Worm (Caenorhabditis elegans): ENCODE measurements around the gene F26D11.12.

DNA sequence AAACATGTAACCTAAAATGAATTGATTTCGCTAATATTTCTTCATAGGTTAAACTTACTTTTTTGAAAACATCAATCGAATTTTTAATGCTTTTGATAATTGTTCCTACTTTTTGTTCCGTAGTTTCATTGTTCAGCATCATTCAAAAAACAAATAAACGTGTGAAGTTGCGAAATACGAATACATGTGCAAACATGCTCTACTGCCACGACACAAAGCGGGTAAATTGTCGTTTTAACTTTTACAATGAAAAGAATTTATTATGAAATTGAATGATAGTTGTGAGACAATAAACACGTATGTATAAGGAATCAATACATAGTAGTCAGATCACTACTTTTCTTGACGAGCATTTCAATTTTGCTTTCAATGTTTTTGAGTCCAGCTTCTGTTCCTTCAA lies at the start of gene F26D11.12:
- TF ChIP-seq ama-1 (optimal IDR thresholded peaks at IDR 0.05) (no peak), zag-1 (tag; optimal IDR thresholded peaks at IDR 0.05) (no peak), egl-27 (tag; optimal IDR thresholded peaks at IDR 0.05) (no peak), mes-2 (tag; optimal IDR thresholded peaks at IDR 0.05; ENCODE audit: poor library complexity, severe bottlenecking) (no peak), ZK337.2 (GFP tag; IDR thresholded peaks at IDR 0.05) (no peak), ceh-28 (tag; optimal IDR thresholded peaks at IDR 0.05) (no peak), nhr-76 (tag; optimal IDR thresholded peaks at IDR 0.05) (no peak), F26F4.8 (GFP tag; conservative IDR thresholded peaks at IDR 0.05) (no peak), jun-1 (tag; optimal IDR thresholded peaks at IDR 0.05) (no peak), ces-1 (GFP tag; optimal IDR thresholded peaks at IDR 0.05) (no peak)

All from whole organism, L4 larva.